Fruit fly (Drosophila melanogaster) whole organism, prepupa: Measurements from ENCODE around the gene CG14142.
A peak's percentile ranks its signal among the peaks of the same experiment; 100 is the strongest.

Experiments used
- Blimp-1 ChIP-seq: fragments of 200-800 bp; sonication (Bioruptor generic); optimal IDR thresholded peaks from 3 replicates; lab custom pipeline; 2017; ENCODE audit warnings: missing biosample characterization, missing genetic modification characterization, mild to moderate bottlenecking, moderate library complexity, missing genetic modification reagents
- CG11294 ChIP-seq: fragments of 200-800 bp; sonication (Bioruptor generic); IDR thresholded peaks from 2 replicates; pipeline ENCODE4 v1.3.6; 2022; ENCODE audit warnings: missing biosample characterization, missing genetic modification characterization
- CG11902 ChIP-seq: fragments of 200-800 bp; sonication (Bioruptor generic); optimal IDR thresholded peaks from 3 replicates; lab custom pipeline; 2016; ENCODE audit warnings: missing biosample characterization, missing genetic modification characterization
- CG15336 ChIP-seq: fragments of 200-800 bp; sonication (Bioruptor generic); IDR thresholded peaks from 2 replicates; pipeline ENCODE4 v1.3.6; 2022; ENCODE audit warnings: missing biosample characterization, missing genetic modification characterization
- CG3032 ChIP-seq: fragments of 200-800 bp; optimal IDR thresholded peaks from 2 replicates; lab custom pipeline; 2019; ENCODE audit warnings: missing biosample characterization, mild to moderate bottlenecking, missing genetic modification characterization, moderate library complexity
- CG32006 ChIP-seq: fragments of 200-800 bp; sonication (Bioruptor generic); optimal IDR thresholded peaks from 3 replicates; lab custom pipeline; 2017; ENCODE audit warnings: missing biosample characterization, mild to moderate bottlenecking, missing genetic modification characterization
- CG3919 ChIP-seq: fragments of 200-800 bp; sonication (Bioruptor generic); optimal IDR thresholded peaks from 3 replicates; lab custom pipeline; 2016; ENCODE audit warnings: missing biosample characterization, missing genetic modification characterization
- CG4318 ChIP-seq: fragments of 200-800 bp; sonication (Bioruptor generic); optimal IDR thresholded peaks from 3 replicates; lab custom pipeline; 2017; ENCODE audit warnings: missing biosample characterization, mild to moderate bottlenecking, missing genetic modification characterization
- CG6163 ChIP-seq: fragments of 200-800 bp; sonication (Bioruptor generic); IDR thresholded peaks from 3 replicates; pipeline ENCODE4 v1.3.6; 2022; ENCODE audit warnings: missing biosample characterization, missing genetic modification characterization
- CG6276 ChIP-seq: fragments of 200-800 bp; sonication (Bioruptor generic); optimal IDR thresholded peaks from 2 replicates; lab custom pipeline; 2017; ENCODE audit warnings: missing biosample characterization, mild to moderate bottlenecking, missing genetic modification characterization
- CG6808 ChIP-seq: fragments of 200-800 bp; sonication (Bioruptor generic); optimal IDR thresholded peaks from 3 replicates; lab custom pipeline; 2017; ENCODE audit warnings: missing biosample characterization, missing genetic modification characterization, mild to moderate bottlenecking, moderate library complexity, missing genetic modification reagents
- CG6854 ChIP-seq: fragments of 200-800 bp; sonication (Bioruptor generic); optimal IDR thresholded peaks from 2 replicates; lab custom pipeline; 2017; ENCODE audit warnings: missing biosample characterization, mild to moderate bottlenecking, missing genetic modification characterization
- CG7368 ChIP-seq: fragments of 200-800 bp; sonication (Bioruptor generic); optimal IDR thresholded peaks from 3 replicates; lab custom pipeline; 2016; ENCODE audit warnings: missing biosample characterization, missing genetic modification characterization
- CG8119 ChIP-seq: fragments of 200-800 bp; sonication (Bioruptor generic); IDR thresholded peaks from 3 replicates; pipeline ENCODE4 v1.3.6; 2022; ENCODE audit warnings: missing biosample characterization, missing genetic modification characterization
- CG8319 ChIP-seq: fragments of 200-800 bp; sonication (Bioruptor generic); optimal IDR thresholded peaks from 3 replicates; lab custom pipeline; 2016; ENCODE audit warnings: missing biosample characterization, missing genetic modification characterization
- CG8632 ChIP-seq: fragments of 200-800 bp; sonication (Bioruptor generic); optimal IDR thresholded peaks from 3 replicates; lab custom pipeline; 2016; ENCODE audit warnings: missing biosample characterization, missing genetic modification characterization
- CG9139 ChIP-seq: fragments of 200-800 bp; sonication (Bioruptor generic); optimal IDR thresholded peaks from 3 replicates; lab custom pipeline; 2017; ENCODE audit warnings: missing biosample characterization, mild to moderate bottlenecking, missing genetic modification characterization
- Eip75B ChIP-seq: fragments of 200-800 bp; sonication (Bioruptor generic); optimal IDR thresholded peaks from 3 replicates; lab custom pipeline; 2016; ENCODE audit warnings: missing biosample characterization, missing genetic modification characterization
- Eip78C ChIP-seq: fragments of 200-800 bp; sonication (Bioruptor generic); peaks from one replicate; lab custom pipeline; 2016; ENCODE audit warnings: missing biosample characterization, missing genetic modification characterization
- Eip93F ChIP-seq: fragments of 200-800 bp; sonication (Bioruptor generic); optimal IDR thresholded peaks from 2 replicates; lab custom pipeline; 2016; ENCODE audit warnings: missing biosample characterization, mild to moderate bottlenecking, missing genetic modification characterization
- Ets21C ChIP-seq: fragments of 200-800 bp; sonication (Bioruptor generic); optimal IDR thresholded peaks from 3 replicates; lab custom pipeline; 2016; ENCODE audit warnings: missing biosample characterization, missing genetic modification characterization
- Ets96B ChIP-seq: fragments of 200-800 bp; optimal IDR thresholded peaks from 2 replicates; lab custom pipeline; 2019; ENCODE audit warnings: missing biosample characterization, mild to moderate bottlenecking, missing genetic modification characterization, moderate library complexity
- Gug ChIP-seq: fragments of 200-800 bp; sonication (Bioruptor generic); IDR thresholded peaks from 2 replicates; pipeline ENCODE4 v1.3.6; 2022; ENCODE audit warnings: missing biosample characterization, missing genetic modification characterization
- Hr38 ChIP-seq: sonication (Bioruptor generic); optimal IDR thresholded peaks from 2 replicates; lab custom pipeline; 2016; ENCODE audit warnings: missing biosample characterization, missing genetic modification characterization
- Hr39 ChIP-seq: fragments of 200-800 bp; sonication (Bioruptor generic); optimal IDR thresholded peaks from 2 replicates; lab custom pipeline; 2016; ENCODE audit warnings: missing biosample characterization, missing genetic modification characterization
- Lpt ChIP-seq: fragments of 200-800 bp; sonication (Bioruptor generic); optimal IDR thresholded peaks from 3 replicates; lab custom pipeline; 2016; ENCODE audit warnings: missing biosample characterization, missing genetic modification characterization
- Met ChIP-seq: fragments of 200-800 bp; sonication (Bioruptor generic); optimal IDR thresholded peaks from 3 replicates; lab custom pipeline; 2016; ENCODE audit warnings: missing biosample characterization, missing genetic modification characterization
- OdsH ChIP-seq: fragments of 200-800 bp; sonication (Bioruptor generic); optimal IDR thresholded peaks from 3 replicates; lab custom pipeline; 2016; ENCODE audit warnings: missing biosample characterization, missing genetic modification characterization
- Sox102F ChIP-seq: fragments of 200-800 bp; sonication (Bioruptor generic); optimal IDR thresholded peaks from 2 replicates; lab custom pipeline; 2016; ENCODE audit warnings: missing biosample characterization, mild to moderate bottlenecking, missing genetic modification characterization
- Sox14 ChIP-seq: fragments of 200-800 bp; sonication (Bioruptor generic); optimal IDR thresholded peaks from 3 replicates; lab custom pipeline; 2016; ENCODE audit warnings: missing biosample characterization, missing genetic modification characterization
- Sox15 ChIP-seq: fragments of 200-800 bp; sonication (Bioruptor generic); optimal IDR thresholded peaks from 3 replicates; lab custom pipeline; 2016; ENCODE audit warnings: missing biosample characterization, missing genetic modification characterization
- acj6 ChIP-seq: fragments of 200-800 bp; sonication (Bioruptor generic); optimal IDR thresholded peaks from 3 replicates; lab custom pipeline; 2016; ENCODE audit warnings: missing biosample characterization, missing genetic modification characterization
- cyc ChIP-seq: fragments of 200-800 bp; sonication (Bioruptor generic); optimal IDR thresholded peaks from 3 replicates; lab custom pipeline; 2016; ENCODE audit warnings: missing biosample characterization, missing genetic modification characterization
- dac ChIP-seq: fragments of 200-800 bp; sonication (Bioruptor generic); optimal IDR thresholded peaks from 2 replicates; lab custom pipeline; 2017; ENCODE audit warnings: missing biosample characterization, mild to moderate bottlenecking, missing genetic modification characterization
- dsx ChIP-seq: fragments of 200-800 bp; optimal IDR thresholded peaks from 3 replicates; lab custom pipeline; 2019; ENCODE audit warnings: missing biosample characterization, mild to moderate bottlenecking, missing genetic modification characterization, moderate library complexity; ENCODE audit not compliant: poor library complexity, severe bottlenecking
- eg ChIP-seq: fragments of 200-800 bp; sonication (Bioruptor generic); IDR thresholded peaks from 3 replicates; pipeline ENCODE4 v1.3.6; 2022; ENCODE audit warnings: missing biosample characterization, missing genetic modification characterization
- esn ChIP-seq: fragments of 200-800 bp; sonication (Bioruptor generic); optimal IDR thresholded peaks from 2 replicates; lab custom pipeline; 2016; ENCODE audit warnings: missing biosample characterization, mild to moderate bottlenecking, missing genetic modification characterization, moderate library complexity
- fd59A ChIP-seq: fragments of 200-800 bp; sonication (Bioruptor generic); optimal IDR thresholded peaks from 2 replicates; lab custom pipeline; 2017; ENCODE audit warnings: missing biosample characterization, mild to moderate bottlenecking, missing genetic modification characterization, missing genetic modification reagents
- fd85E ChIP-seq: fragments of 200-800 bp; sonication (Bioruptor generic); optimal IDR thresholded peaks from 3 replicates; lab custom pipeline; 2016; ENCODE audit warnings: missing biosample characterization, missing genetic modification characterization
- fkh ChIP-seq: fragments of 200-800 bp; sonication (Bioruptor generic); optimal IDR thresholded peaks from 3 replicates; lab custom pipeline; 2017; ENCODE audit warnings: missing biosample characterization, mild to moderate bottlenecking, missing genetic modification characterization, moderate library complexity
- lz ChIP-seq: fragments of 200-800 bp; sonication (Bioruptor generic); optimal IDR thresholded peaks from 3 replicates; lab custom pipeline; 2016; ENCODE audit warnings: missing biosample characterization, missing genetic modification characterization
- net ChIP-seq: fragments of 200-800 bp; sonication (Bioruptor generic); optimal IDR thresholded peaks from 3 replicates; lab custom pipeline; 2016; ENCODE audit warnings: missing biosample characterization, missing genetic modification characterization
- ss ChIP-seq, 2 experiments: fragments of 200-800 bp; sonication (Bioruptor generic); optimal IDR thresholded peaks; 2 replicates in 1 of 2; 3 replicates in 1 of 2; lab custom pipeline; 2017 to 2018; ENCODE audit warnings: mild to moderate bottlenecking in 2 of 2, missing biosample characterization in 2 of 2, missing genetic modification characterization in 2 of 2, moderate library complexity in 1 of 2
- topi ChIP-seq: fragments of 200-800 bp; sonication (Bioruptor generic); optimal IDR thresholded peaks from 3 replicates; lab custom pipeline; 2016; ENCODE audit warnings: missing biosample characterization, missing genetic modification characterization

CG14142 gene

dm6 chr3L:11145065-11145464, 28.2 kb upstream of the CG14142 start:
- TF ChIP-seq topi (GFP tag; lab: Kevin White, UChicago) (no peak), Sox14 (GFP tag; lab: Kevin White, UChicago) (no peak), eg (no peak), Eip93F (GFP tag; lab: Kevin White, UChicago) (no peak), Sox102F (GFP tag; lab: Kevin White, UChicago) (no peak), ss (GFP tag; optimal IDR thresholded peaks at IDR 0.05; lab: Kevin White, UChicago) (peak in 1 of 2 experiments; percentile 32)

dm6 chr3L:11147675-11148074, 25.6 kb upstream of the CG14142 start:
- TF ChIP-seq Lpt (GFP tag; lab: Kevin White, UChicago) (no peak), topi (GFP tag; lab: Kevin White, UChicago) (no peak), fd85E (GFP tag; lab: Kevin White, UChicago) (no peak), acj6 (GFP tag; lab: Kevin White, UChicago) (no peak), CG6276 (GFP tag; lab: Kevin White, UChicago) (no peak), CG4318 (GFP tag; lab: Kevin White, UChicago) (no peak), CG9139 (no peak), CG11294 (GFP tag; lab: Robert Waterston, UW) (no peak), Met (GFP tag; lab: Kevin White, UChicago) (no peak), Ets96B (no peak), ss (GFP tag; optimal IDR thresholded peaks at IDR 0.05; lab: Kevin White, UChicago) (no peak), Blimp-1 (GFP tag; lab: Kevin White, UChicago) (no peak), Ets21C (GFP tag; lab: Kevin White, UChicago) (no peak)

- TF ChIP-seq Sox15 (GFP tag; lab: Kevin White, UChicago) (no peak), CG7368 (peak; percentile 27), ss (GFP tag; optimal IDR thresholded peaks at IDR 0.05; lab: Kevin White, UChicago) (peak; percentile 62 to 73), lz (GFP tag; lab: Kevin White, UChicago) (no peak), CG6808 (GFP tag; lab: Kevin White, UChicago) (peak; percentile 84), fd59A (GFP tag; lab: Kevin White, UChicago) (peak; percentile 69), Hr38 (GFP tag; lab: Kevin White, UChicago) (no peak), CG3032 (tag; lab: Kevin White, UChicago) (peak; percentile 81), dsx (GFP tag; lab: Kevin White, UChicago) (peak; percentile 82), CG11902 (GFP tag; lab: Kevin White, UChicago) (no peak), acj6 (GFP tag; lab: Kevin White, UChicago) (peak; percentile 60), esn (GFP tag; lab: Kevin White, UChicago) (no peak), CG32006 (GFP tag; lab: Kevin White, UChicago) (peak; percentile 82), CG6276 (GFP tag; lab: Kevin White, UChicago) (peak; percentile 69), Ets21C (GFP tag; lab: Kevin White, UChicago) (no peak), CG4318 (GFP tag; lab: Kevin White, UChicago) (peak; percentile 60), Hr39 (GFP tag; lab: Kevin White, UChicago) (no peak), OdsH (GFP tag; lab: Kevin White, UChicago) (peak; percentile 63), fd85E (GFP tag; lab: Kevin White, UChicago) (no peak), Sox102F (GFP tag; lab: Kevin White, UChicago) (no peak), CG6163 (GFP tag; lab: Robert Waterston, UW) (peak; percentile 85), Eip75B (GFP tag; lab: Kevin White, UChicago) (peak; percentile 63), cyc (GFP tag; lab: Kevin White, UChicago) (no peak), eg (peak; percentile 67; the same call in 2 of the 3 replicates), fkh (GFP tag; lab: Kevin White, UChicago) (no peak), Blimp-1 (GFP tag; lab: Kevin White, UChicago) (no peak), topi (GFP tag; lab: Kevin White, UChicago) (no peak), CG6854 (GFP tag; lab: Kevin White, UChicago) (no peak), CG3919 (peak; percentile 82), Met (GFP tag; lab: Kevin White, UChicago) (no peak), CG9139 (peak; percentile 62), Gug (GFP tag; lab: Robert Waterston, UW) (no peak; the same call in 1 of the 2 replicates), CG8119 (peak; percentile 89), Eip78C (peak; percentile 84), dac (GFP tag; lab: Kevin White, UChicago) (no peak), net (GFP tag; lab: Kevin White, UChicago) (peak; percentile 60), CG8319 (no peak), CG15336 (GFP tag; lab: Robert Waterston, UW) (peak; percentile 87), CG8632 (GFP tag; lab: Kevin White, UChicago) (peak; percentile 37)
Observed at dm6 chr3L:11148478-11149251, 24.6 kb upstream of the CG14142 start.
